Fruit fly (Drosophila melanogaster): ENCODE results near the gene CG42795.
A peak's percentile ranks its signal among the peaks of the same experiment; 100 is the strongest.

CG42795 gene

dm6 chr3R:10265552-10266137 lies 40.2 kb downstream of the CG42795 start:
- TF ChIP-seq kay (GFP tag; ENCODE audit: borderline replicate concordance) = peak; percentile 38
- TF ChIP-seq CG7101 (tag; optimal IDR thresholded peaks at IDR 0.05) = peak; percentile 20
- TF ChIP-seq ovo (GFP tag; optimal IDR thresholded peaks at IDR 0.05) = no peak
- no peak for TF ChIP-seq pad (GFP tag; optimal IDR thresholded peaks at IDR 0.05)
- TF ChIP-seq bab1 (GFP tag; optimal IDR thresholded peaks at IDR 0.05) = peak; percentile 14
- peak; percentile 71 for TF ChIP-seq tj (GFP tag; optimal IDR thresholded peaks at IDR 0.05)
- TF ChIP-seq CG14711 (tag; optimal IDR thresholded peaks at IDR 0.05) = peak; percentile 41

DNA sequence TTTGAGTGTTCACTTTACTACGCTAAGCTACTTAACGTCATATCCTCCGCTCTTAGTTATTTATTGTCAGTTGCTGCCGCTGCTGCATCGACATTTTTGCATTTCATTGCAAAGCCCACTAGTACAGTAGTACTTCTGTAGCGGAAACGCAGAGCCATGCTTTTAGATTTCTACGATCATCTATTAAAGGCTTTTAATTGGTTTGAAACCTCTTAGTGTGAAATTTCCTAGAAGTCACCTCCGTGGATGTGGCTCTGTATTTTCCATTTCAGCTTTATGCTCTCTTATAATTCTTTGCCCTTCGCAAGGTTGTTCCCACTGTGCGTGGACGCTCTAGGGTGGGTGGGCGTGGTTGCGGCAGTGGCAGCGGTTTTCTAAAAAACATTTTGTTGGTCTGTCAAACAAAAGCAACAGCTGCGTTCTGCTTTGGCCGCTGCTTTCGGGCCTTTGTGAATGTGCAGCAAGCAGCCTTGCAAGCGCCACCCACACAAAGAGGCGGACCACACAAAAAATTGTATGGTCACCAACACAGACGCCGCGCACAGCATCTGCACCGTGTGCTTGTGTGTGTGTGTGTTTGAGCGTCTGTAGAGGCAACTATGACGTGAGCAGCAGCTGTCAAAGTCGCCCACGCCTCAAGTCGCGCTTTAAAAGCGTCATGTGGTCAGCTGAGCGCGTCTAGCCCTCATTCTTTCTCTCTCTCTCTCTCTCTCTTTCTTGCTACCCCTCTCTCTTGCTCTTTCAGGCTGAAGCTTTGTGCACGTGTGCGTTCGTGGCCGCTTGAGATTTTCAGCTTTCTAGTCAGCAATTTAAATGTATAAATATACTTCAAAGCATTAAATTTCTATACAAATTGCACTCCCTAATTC lies 41.4 kb downstream of the CG42795 start:
- TF ChIP-seq toe (GFP tag; optimal IDR thresholded peaks at IDR 0.05) (no peak), CG14711 (tag; optimal IDR thresholded peaks at IDR 0.05) (no peak), ovo (GFP tag; optimal IDR thresholded peaks at IDR 0.05) (no peak), CG7101 (tag; optimal IDR thresholded peaks at IDR 0.05) (no peak), tj (GFP tag; optimal IDR thresholded peaks at IDR 0.05) (peak; percentile 55), cic (GFP tag; optimal IDR thresholded peaks at IDR 0.05) (no peak), CG7045 (GFP tag; optimal IDR thresholded peaks at IDR 0.05) (peak; percentile 21)

dm6 chr3R:10268101-10268864 lies 42.8 kb downstream of the CG42795 start:
- TF ChIP-seq CG5204 (GFP tag; optimal IDR thresholded peaks at IDR 0.05) = peak; percentile 86
- TF ChIP-seq CG12768 (GFP tag; optimal IDR thresholded peaks at IDR 0.05) = peak; percentile 90
- peak; percentile 70 for TF ChIP-seq Clk (GFP tag; optimal IDR thresholded peaks at IDR 0.05)
- TF ChIP-seq CG7045 (GFP tag; optimal IDR thresholded peaks at IDR 0.05) = peak; percentile 83
- peak; percentile 37 for TF ChIP-seq cic (GFP tag; optimal IDR thresholded peaks at IDR 0.05)
- peak; percentile 59 for TF ChIP-seq kay (GFP tag; ENCODE audit: borderline replicate concordance)
- peak; percentile 89 for TF ChIP-seq CG33017 (tag; optimal IDR thresholded peaks at IDR 0.05)
- TF ChIP-seq tj (GFP tag; optimal IDR thresholded peaks at IDR 0.05) = peak; percentile 64
- peak; percentile 82 for TF ChIP-seq CG14711 (tag; optimal IDR thresholded peaks at IDR 0.05)
- TF ChIP-seq Mnt (GFP tag; optimal IDR thresholded peaks at IDR 0.05) = peak; percentile 41
- peak; percentile 72 for TF ChIP-seq Crg-1 (GFP tag; optimal IDR thresholded peaks at IDR 0.05)
- TF ChIP-seq bab1 (GFP tag; optimal IDR thresholded peaks at IDR 0.05) = peak; percentile 94
- peak; percentile 66 for TF ChIP-seq ovo (GFP tag; optimal IDR thresholded peaks at IDR 0.05)
- peak; percentile 83 for TF ChIP-seq Hr96 (GFP tag; optimal IDR thresholded peaks at IDR 0.05)
- TF ChIP-seq pad (GFP tag; optimal IDR thresholded peaks at IDR 0.05) = peak; percentile 69
- peak; percentile 96 for TF ChIP-seq CG11617 (GFP tag; optimal IDR thresholded peaks at IDR 0.05)
- TF ChIP-seq CG1620 (GFP tag; optimal IDR thresholded peaks at IDR 0.05) = peak; percentile 80
- TF ChIP-seq cnc (optimal IDR thresholded peaks at IDR 0.05) = no peak
- peak; percentile 91 for TF ChIP-seq CG7101 (tag; optimal IDR thresholded peaks at IDR 0.05)
- peak; percentile 83 for TF ChIP-seq toe (GFP tag; optimal IDR thresholded peaks at IDR 0.05)

DNA sequence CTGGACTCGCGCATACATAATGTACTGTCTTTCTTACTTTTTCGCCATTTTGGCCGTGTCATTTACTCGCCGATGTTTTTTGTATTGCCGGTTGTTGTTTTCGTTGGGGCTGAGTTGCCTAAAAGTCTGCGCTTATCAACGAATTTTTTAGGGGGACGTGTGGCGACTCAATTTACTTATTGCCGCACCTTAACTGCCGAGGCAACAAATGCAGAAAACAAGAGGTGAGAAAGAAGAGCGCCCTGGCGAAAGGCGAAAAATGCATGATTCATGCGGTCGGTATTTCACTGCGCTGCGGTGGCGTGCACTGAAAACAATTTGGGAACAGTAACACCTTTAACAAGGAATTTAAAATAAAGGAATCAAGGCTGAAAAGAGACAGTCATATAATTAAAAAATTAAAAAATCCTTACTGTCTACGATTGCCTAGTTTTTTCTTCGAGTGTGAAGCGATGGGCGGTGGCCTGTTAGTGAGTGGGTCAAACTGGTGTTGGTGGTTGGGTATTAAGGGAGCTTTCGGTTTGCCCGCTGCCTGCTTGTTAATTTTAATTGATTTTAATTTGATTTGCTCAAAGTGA lies 43.5 kb downstream of the CG42795 start:
- TF ChIP-seq Hr96 (GFP tag; optimal IDR thresholded peaks at IDR 0.05) (peak; percentile 44), ovo (GFP tag; optimal IDR thresholded peaks at IDR 0.05) (no peak), CG14711 (tag; optimal IDR thresholded peaks at IDR 0.05) (peak; percentile 72), tj (GFP tag; optimal IDR thresholded peaks at IDR 0.05) (peak; percentile 5), CG7045 (GFP tag; optimal IDR thresholded peaks at IDR 0.05) (peak; percentile 46), bab1 (GFP tag; optimal IDR thresholded peaks at IDR 0.05) (peak; percentile 37), kay (GFP tag; ENCODE audit: borderline replicate concordance) (peak; percentile 68), toe (GFP tag; optimal IDR thresholded peaks at IDR 0.05) (peak; percentile 35), CG5204 (GFP tag; optimal IDR thresholded peaks at IDR 0.05) (peak; percentile 44), Mnt (GFP tag; optimal IDR thresholded peaks at IDR 0.05) (peak; percentile 13), Crg-1 (GFP tag; optimal IDR thresholded peaks at IDR 0.05) (no peak), CG1620 (GFP tag; optimal IDR thresholded peaks at IDR 0.05) (no peak), CG11617 (GFP tag; optimal IDR thresholded peaks at IDR 0.05) (no peak), Clk (GFP tag; optimal IDR thresholded peaks at IDR 0.05) (peak; percentile 62), CG33017 (tag; optimal IDR thresholded peaks at IDR 0.05) (peak; percentile 6), CG7101 (tag; optimal IDR thresholded peaks at IDR 0.05) (peak; percentile 77), CG12768 (GFP tag; optimal IDR thresholded peaks at IDR 0.05) (peak; percentile 55)

DNA sequence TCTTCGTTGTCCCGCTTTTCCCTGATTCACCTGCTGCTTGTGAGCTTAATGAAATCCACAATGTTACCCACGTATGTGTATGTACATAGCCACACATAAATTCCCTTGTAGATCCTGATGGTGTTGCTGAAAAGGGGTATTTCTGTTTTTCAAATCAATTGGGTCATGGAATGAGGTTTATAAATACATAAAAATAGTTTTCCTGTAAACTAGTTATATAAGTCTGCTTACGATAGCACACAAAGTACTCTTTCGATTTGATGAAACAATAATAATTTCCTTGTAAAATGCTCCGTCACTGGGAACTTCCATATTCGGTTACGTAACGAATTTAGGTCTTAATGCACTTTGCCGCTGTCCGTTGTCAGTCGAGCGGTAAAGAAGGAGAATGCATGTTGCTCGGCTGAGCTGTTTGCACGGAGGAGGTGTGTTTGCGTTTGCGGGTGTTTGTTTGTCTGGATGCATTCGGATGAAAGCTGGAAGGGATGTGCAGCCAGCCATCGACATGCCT lies 44.5 kb downstream of the CG42795 start:
- TF ChIP-seq bab1 (GFP tag; optimal IDR thresholded peaks at IDR 0.05) = no peak
- TF ChIP-seq cnc (optimal IDR thresholded peaks at IDR 0.05) = no peak
- no peak for TF ChIP-seq Mnt (GFP tag; optimal IDR thresholded peaks at IDR 0.05)
- TF ChIP-seq CG1620 (GFP tag; optimal IDR thresholded peaks at IDR 0.05) = no peak
- no peak for TF ChIP-seq Hr96 (GFP tag; optimal IDR thresholded peaks at IDR 0.05)
- TF ChIP-seq tj (GFP tag; optimal IDR thresholded peaks at IDR 0.05) = no peak
- no peak for TF ChIP-seq ovo (GFP tag; optimal IDR thresholded peaks at IDR 0.05)
- TF ChIP-seq CG12768 (GFP tag; optimal IDR thresholded peaks at IDR 0.05) = no peak
